Worm (Caenorhabditis elegans): ENCODE results near the gene rhgf-2.

DNA sequence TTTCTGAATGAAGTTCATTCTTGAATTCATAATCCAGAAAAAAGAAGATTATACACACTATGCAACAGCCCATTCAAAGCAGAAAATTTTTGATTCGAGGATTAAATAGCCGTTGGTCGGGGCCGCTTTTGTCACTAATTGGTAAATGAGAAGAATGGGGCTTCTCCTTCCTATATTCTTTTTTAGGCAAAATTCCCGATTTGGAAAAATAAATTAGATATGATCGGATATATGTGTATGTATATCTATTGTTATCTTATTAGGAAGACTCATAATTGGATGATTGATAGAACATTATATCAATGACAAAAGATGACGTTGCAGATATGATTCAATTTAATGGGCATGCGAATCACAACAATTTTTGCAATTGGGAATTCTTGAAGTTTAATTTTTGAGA lies 49.6 kb downstream of the rhgf-2 start:
- TF ChIP-seq lir-3 (tag; optimal IDR thresholded peaks at IDR 0.05) (no peak), nhr-25 (tag; optimal IDR thresholded peaks at IDR 0.05; ENCODE audit: borderline replicate concordance, insufficient read depth) (no peak), ztf-11 (tag; optimal IDR thresholded peaks at IDR 0.05) (no peak), daf-8 (GFP tag; IDR thresholded peaks at IDR 0.05) (no peak), Y105C5A.15 (GFP tag; IDR thresholded peaks at IDR 0.05) (no peak), hlh-11 (tag; optimal IDR thresholded peaks at IDR 0.05) (no peak), F26F4.8 (GFP tag; conservative IDR thresholded peaks at IDR 0.05) (no peak), F49E8.2 (tag; optimal IDR thresholded peaks at IDR 0.05; ENCODE audit: borderline replicate concordance) (no peak), zag-1 (tag; optimal IDR thresholded peaks at IDR 0.05) (no peak), pqm-1 (tag; optimal IDR thresholded peaks at IDR 0.05) (no peak), unc-39 (tag; optimal IDR thresholded peaks at IDR 0.05) (no peak), ceh-20 (GFP tag; IDR thresholded peaks at IDR 0.05) (no peak)
